Worm (Caenorhabditis elegans) whole organism, young adult: ENCODE data around the gene fog-2.
A peak's percentile ranks its signal among the peaks of the same experiment; 100 is the strongest.

Source experiments
- B0336.3 ChIP-seq: fragments of 200-800 bp; sonication (Bioruptor generic); IDR thresholded peaks from 2 replicates; pipeline ENCODE4 v1.3.6; 2022; ENCODE audit warnings: missing genetic modification characterization, missing compliant biosample characterization
- D2030.7 ChIP-seq: fragments of 200-800 bp; sonication (Bioruptor generic); IDR thresholded peaks from 2 replicates; pipeline ENCODE4 v1.3.6; 2022; ENCODE audit warnings: missing genetic modification reagents, missing genetic modification characterization, missing compliant biosample characterization
- F22D6.2 ChIP-seq: sonication (generic microtip); optimal IDR thresholded peaks from 2 replicates; lab custom pipeline; 2016; ENCODE audit warnings: mild to moderate bottlenecking, missing genetic modification characterization, missing compliant biosample characterization
- F23B12.7 ChIP-seq: sonication (generic microtip); optimal IDR thresholded peaks from 2 replicates; lab custom pipeline; 2017; ENCODE audit warnings: missing genetic modification characterization, mild to moderate bottlenecking, missing compliant biosample characterization, antibody characterized with exemption, moderate library complexity; ENCODE audit not compliant: insufficient read depth
- F52B5.7 ChIP-seq: sonication (generic microtip); optimal IDR thresholded peaks from 2 replicates; lab custom pipeline; 2016; ENCODE audit warnings: mild to moderate bottlenecking, missing genetic modification characterization, missing compliant biosample characterization
- F57A8.1 ChIP-seq: fragments of 200-800 bp; sonication (Bioruptor generic); optimal IDR thresholded peaks from 2 replicates; lab custom pipeline; 2018; ENCODE audit warnings: mild to moderate bottlenecking, missing genetic modification characterization, moderate library complexity, missing compliant biosample characterization
- T07F8.4 ChIP-seq: sonication (generic microtip); optimal IDR thresholded peaks from 2 replicates; lab custom pipeline; 2016; ENCODE audit warnings: mild to moderate bottlenecking, missing genetic modification characterization, moderate library complexity, missing compliant biosample characterization
- Y53F4B.3 ChIP-seq: fragments of 200-800 bp; sonication (Bioruptor generic); IDR thresholded peaks from 2 replicates; pipeline ENCODE4 v1.3.6; 2022; ENCODE audit warnings: missing genetic modification reagents, missing genetic modification characterization, missing compliant biosample characterization
- aptf-3 ChIP-seq: fragments of 200-800 bp; sonication (Bioruptor generic); IDR thresholded peaks from 2 replicates; pipeline ENCODE4 v1.3.6; 2022; ENCODE audit warnings: missing genetic modification characterization, missing compliant biosample characterization
- athp-1 ChIP-seq: sonication (generic microtip); optimal IDR thresholded peaks from 2 replicates; lab custom pipeline; 2017; ENCODE audit warnings: mild to moderate bottlenecking, missing genetic modification characterization, missing compliant biosample characterization
- bed-1 ChIP-seq: fragments of 200-800 bp; sonication (Bioruptor generic); IDR thresholded peaks from 2 replicates; pipeline ENCODE4 v1.3.6; 2022; ENCODE audit warnings: missing genetic modification reagents, missing genetic modification characterization, missing compliant biosample characterization
- cebp-1 ChIP-seq, 2 experiments: fragments of 200-800 bp in 1 of 2; sonication (Bioruptor generic) in 1 of 2; sonication (generic microtip) in 1 of 2; IDR thresholded peaks in 1 of 2; optimal IDR thresholded peaks in 1 of 2; 2 replicates each; pipeline versions ENCODE4 v1.3.6 to Lab custom; 2017 to 2022; ENCODE audit warnings: missing compliant biosample characterization in 2 of 2, missing genetic modification characterization in 2 of 2, mild to moderate bottlenecking in 1 of 2, missing genetic modification reagents in 1 of 2, moderate library complexity in 1 of 2
- cebp-2 ChIP-seq: fragments of 200-800 bp; sonication (Bioruptor generic); IDR thresholded peaks from 2 replicates; pipeline ENCODE4 v1.3.6; 2022; ENCODE audit warnings: missing genetic modification characterization, missing compliant biosample characterization
- ceh-27 ChIP-seq: fragments of 200-800 bp; sonication (Bioruptor generic); optimal IDR thresholded peaks from 2 replicates; lab custom pipeline; 2018; ENCODE audit warnings: mild to moderate bottlenecking, missing genetic modification characterization, moderate library complexity, missing compliant biosample characterization
- ceh-40 ChIP-seq: fragments of 200-800 bp; sonication (Bioruptor generic); IDR thresholded peaks from 2 replicates; pipeline ENCODE4 v1.3.6; 2022; ENCODE audit warnings: missing genetic modification characterization, missing compliant biosample characterization
- ceh-79 ChIP-seq: sonication (generic microtip); optimal IDR thresholded peaks from 2 replicates; lab custom pipeline; 2017; ENCODE audit warnings: mild to moderate bottlenecking, missing genetic modification characterization, missing compliant biosample characterization
- dpff-1 ChIP-seq: sonication (generic microtip); optimal IDR thresholded peaks from 2 replicates; lab custom pipeline; 2017; ENCODE audit warnings: mild to moderate bottlenecking, missing genetic modification characterization, missing compliant biosample characterization
- efl-1 ChIP-seq: fragments of 150-350 bp; optimal IDR thresholded peaks from 2 replicates; lab custom pipeline; 2014; ENCODE audit warnings: missing biosample characterization, missing genetic modification reagents, missing genetic modification characterization
- egl-18 ChIP-seq: fragments of 200-800 bp; sonication (Bioruptor generic); IDR thresholded peaks from 2 replicates; pipeline ENCODE4 v1.3.6; 2022; ENCODE audit warnings: missing genetic modification reagents, missing genetic modification characterization, missing compliant biosample characterization
- egrh-3 ChIP-seq: fragments of 200-800 bp; sonication (Bioruptor generic); IDR thresholded peaks from 2 replicates; pipeline ENCODE4 v1.3.6; 2022; ENCODE audit warnings: missing genetic modification reagents, missing genetic modification characterization, missing compliant biosample characterization
- ekl-4 ChIP-seq: fragments of 200-800 bp; sonication (Bioruptor generic); IDR thresholded peaks from 2 replicates; pipeline ENCODE4 v1.3.6; 2022; ENCODE audit warnings: missing genetic modification reagents, missing genetic modification characterization, missing compliant biosample characterization
- him-1 ChIP-seq: sonication (generic microtip); optimal IDR thresholded peaks from 2 replicates; lab custom pipeline; 2016; ENCODE audit warnings: missing genotype, missing genetic modification reagents, missing genetic modification characterization, missing compliant biosample characterization
- hmg-1.2 ChIP-seq: fragments of 200-800 bp; sonication (Bioruptor generic); IDR thresholded peaks from 2 replicates; pipeline ENCODE4 v1.3.6; 2022; ENCODE audit warnings: missing genetic modification reagents, missing genetic modification characterization, missing compliant biosample characterization
- hmg-20 ChIP-seq: fragments of 200-800 bp; sonication (Bioruptor generic); IDR thresholded peaks from 2 replicates; pipeline ENCODE4 v1.3.6; 2022; ENCODE audit warnings: missing genetic modification reagents, missing genetic modification characterization, missing compliant biosample characterization
- let-607 ChIP-seq, 2 experiments: fragments of 200-800 bp in 1 of 2; sonication (Bioruptor generic) in 1 of 2; sonication (generic microtip) in 1 of 2; optimal IDR thresholded peaks; 2 replicates each; lab custom pipeline; 2016 to 2018; ENCODE audit warnings: mild to moderate bottlenecking in 2 of 2, missing compliant biosample characterization in 2 of 2, missing genetic modification characterization in 2 of 2, moderate library complexity in 2 of 2, missing genotype in 1 of 2
- lin-35 ChIP-seq, 3 experiments: fragments of 150-350 bp in 2 of 3; sonication (generic microtip) in 1 of 3; optimal IDR thresholded peaks; 2 replicates each; lab custom pipeline; 2014 to 2018; ENCODE audit warnings: missing biosample characterization in 3 of 3, missing genetic modification characterization in 3 of 3, missing genetic modification reagents in 3 of 3
- lin-54 ChIP-seq: fragments of 200-800 bp; sonication (Bioruptor generic); optimal IDR thresholded peaks from 2 replicates; lab custom pipeline; 2018; ENCODE audit warnings: mild to moderate bottlenecking, missing genetic modification characterization, missing compliant biosample characterization
- lsl-1 ChIP-seq: fragments of 200-800 bp; sonication (Bioruptor generic); optimal IDR thresholded peaks from 2 replicates; lab custom pipeline; 2018; ENCODE audit warnings: mild to moderate bottlenecking, missing genetic modification characterization, moderate library complexity, missing compliant biosample characterization
- lsy-27 ChIP-seq: sonication (generic microtip); optimal IDR thresholded peaks from 2 replicates; lab custom pipeline; 2017; ENCODE audit warnings: missing genetic modification characterization, mild to moderate bottlenecking, missing compliant biosample characterization, antibody characterized with exemption, missing genotype, borderline replicate concordance; ENCODE audit not compliant: insufficient read depth
- madf-3 ChIP-seq: fragments of 200-800 bp; sonication (Bioruptor generic); IDR thresholded peaks from 2 replicates; pipeline ENCODE4 v1.3.6; 2022; ENCODE audit warnings: missing genetic modification reagents, missing genetic modification characterization, missing compliant biosample characterization
- madf-8 ChIP-seq: fragments of 200-800 bp; sonication (Bioruptor generic); conservative IDR thresholded peaks from 2 replicates; pipeline ENCODE4 v1.3.6; 2022; ENCODE audit warnings: missing genetic modification reagents, missing genetic modification characterization, missing compliant biosample characterization
- mcd-1 ChIP-seq: fragments of 200-800 bp; sonication (Bioruptor generic); IDR thresholded peaks from 2 replicates; pipeline ENCODE4 v1.3.6; 2022; ENCODE audit warnings: missing genetic modification reagents, missing genetic modification characterization, missing compliant biosample characterization
- mes-4 ChIP-seq: sonication (generic microtip); optimal IDR thresholded peaks from 2 replicates; lab custom pipeline; 2016; ENCODE audit warnings: missing genotype, missing genetic modification characterization, missing compliant biosample characterization
- mxl-1 ChIP-seq: sonication (generic microtip); optimal IDR thresholded peaks from 2 replicates; lab custom pipeline; 2016; ENCODE audit warnings: missing genetic modification characterization, missing compliant biosample characterization
- nhr-120 ChIP-seq: fragments of 200-800 bp; sonication (Bioruptor generic); IDR thresholded peaks from 2 replicates; pipeline ENCODE4 v1.3.6; 2022; ENCODE audit warnings: missing genetic modification characterization, missing compliant biosample characterization
- nhr-80 ChIP-seq: sonication (generic microtip); optimal IDR thresholded peaks from 2 replicates; lab custom pipeline; 2016; ENCODE audit warnings: missing genetic modification characterization, missing compliant biosample characterization
- pbrm-1 ChIP-seq: fragments of 200-800 bp; sonication (Bioruptor generic); IDR thresholded peaks from 2 replicates; pipeline ENCODE4 v1.3.6; 2022; ENCODE audit warnings: missing genetic modification reagents, missing genetic modification characterization, missing compliant biosample characterization
- repo-1 ChIP-seq: sonication (generic microtip); optimal IDR thresholded peaks from 2 replicates; lab custom pipeline; 2017; ENCODE audit warnings: mild to moderate bottlenecking, missing genetic modification characterization, missing compliant biosample characterization
- sea-2 ChIP-seq: fragments of 200-800 bp; sonication (Bioruptor generic); IDR thresholded peaks from 2 replicates; pipeline ENCODE4 v1.3.6; 2022; ENCODE audit warnings: missing genetic modification characterization, missing compliant biosample characterization
- snpc-4 ChIP-seq, 5 experiments: fragments of 150-350 bp in 1 of 5; sonication (generic microtip) in 4 of 5; optimal IDR thresholded peaks; 2 replicates each; lab custom pipeline; 2014 to 2018; ENCODE audit warnings: missing genetic modification characterization in 5 of 5, missing biosample characterization in 3 of 5, antibody characterized with exemption in 2 of 5, mild to moderate bottlenecking in 2 of 5, missing compliant biosample characterization in 2 of 5, missing genotype in 2 of 5, moderate library complexity in 2 of 5, missing genetic modification reagents in 1 of 5
- unc-130 ChIP-seq: sonication (generic microtip); optimal IDR thresholded peaks from 2 replicates; lab custom pipeline; 2016; ENCODE audit warnings: missing genetic modification reagents, missing genetic modification characterization, missing compliant biosample characterization
- unc-62 ChIP-seq: fragments of 150-350 bp; optimal IDR thresholded peaks from 2 replicates; lab custom pipeline; 2014; ENCODE audit warnings: missing biosample characterization, missing genetic modification reagents, missing genetic modification characterization
- xnd-1 ChIP-seq: sonication (generic microtip); optimal IDR thresholded peaks from 2 replicates; lab custom pipeline; 2016; ENCODE audit warnings: missing genotype, missing genetic modification reagents, missing genetic modification characterization, missing compliant biosample characterization
- zfh-2 ChIP-seq: fragments of 200-800 bp; sonication (Bioruptor generic); conservative IDR thresholded peaks from 2 replicates; pipeline ENCODE4 v1.3.6; 2022; ENCODE audit warnings: missing genetic modification reagents, missing genetic modification characterization, missing compliant biosample characterization
- zim-3 ChIP-seq: sonication (generic microtip); optimal IDR thresholded peaks from 2 replicates; lab custom pipeline; 2017; ENCODE audit warnings: mild to moderate bottlenecking, missing genetic modification characterization, moderate library complexity, missing compliant biosample characterization
- ztf-22 ChIP-seq: fragments of 200-800 bp; sonication (Bioruptor generic); optimal IDR thresholded peaks from 2 replicates; lab custom pipeline; 2018; ENCODE audit warnings: mild to moderate bottlenecking, missing genetic modification characterization, moderate library complexity, missing compliant biosample characterization
- ztf-25 ChIP-seq: fragments of 200-800 bp; sonication (Bioruptor generic); IDR thresholded peaks from 2 replicates; pipeline ENCODE4 v1.3.6; 2022; ENCODE audit warnings: missing genetic modification reagents, missing genetic modification characterization, missing compliant biosample characterization

Gene fog-2

DNA sequence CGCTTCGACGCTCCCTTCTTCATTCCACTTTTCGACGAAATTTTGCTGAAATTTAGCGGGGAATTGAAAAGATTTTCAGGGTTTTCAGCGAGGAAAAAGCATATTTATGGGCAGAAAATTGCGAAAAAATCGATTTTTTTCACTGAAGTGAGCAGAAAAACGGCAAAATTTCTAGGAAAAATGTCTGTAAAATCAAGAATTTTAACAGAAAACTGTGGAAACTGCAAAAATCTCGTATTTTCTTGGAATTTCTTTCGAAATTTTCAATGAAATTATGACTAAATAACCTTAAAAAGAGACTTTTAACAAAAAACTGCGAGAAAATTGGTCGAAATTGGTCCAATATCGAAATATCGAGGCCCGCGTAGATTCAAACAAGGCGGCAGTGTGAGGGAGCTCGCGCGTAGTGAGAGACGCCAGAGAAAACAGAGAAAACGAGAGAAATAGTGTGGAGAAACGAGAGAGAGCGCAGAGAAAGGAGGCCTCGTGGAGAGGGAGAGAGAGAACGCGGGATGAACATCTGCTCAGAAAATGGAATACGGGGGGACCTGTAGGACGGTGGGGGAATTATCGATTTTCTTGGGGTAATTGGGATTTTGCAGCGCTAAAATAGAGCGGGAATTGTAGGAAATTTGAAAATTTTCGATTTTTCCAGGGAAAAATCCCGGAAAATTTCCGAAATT, 50.5 kb downstream of the fog-2 start, which contains the start of gene swsn-1 (continued):
- no peak for TF ChIP-seq nhr-80 (tag; lab: Kevin White, UChicago)
- no peak for TF ChIP-seq F52B5.7 (tag; lab: Kevin White, UChicago)
- TF ChIP-seq mxl-1 (tag; lab: Kevin White, UChicago), result no peak
- no peak for TF ChIP-seq let-607 (tag; optimal IDR thresholded peaks at IDR 0.05; lab: Kevin White, UChicago)
- TF ChIP-seq bed-1 (GFP tag; lab: Robert Waterston, UW), result no peak
- no peak for TF ChIP-seq repo-1
- TF ChIP-seq aptf-3 (GFP tag; lab: Robert Waterston, UW), result no peak
- no peak for TF ChIP-seq nhr-120
- TF ChIP-seq Y53F4B.3 (GFP tag; lab: Robert Waterston, UW), result no peak
- TF ChIP-seq ceh-40, result no peak
- TF ChIP-seq mcd-1, result 0 out of 2 replicates have a peak, but pooled peaks have one; percentile 37
- no peak for TF ChIP-seq egl-18 (GFP tag; lab: Robert Waterston, UW)
- no peak for TF ChIP-seq F22D6.2 (tag; lab: Kevin White, UChicago)
- TF ChIP-seq ekl-4, result no peak
- TF ChIP-seq madf-8 (GFP tag; lab: Robert Waterston, UW), result peak; percentile 30; the same call in 1 of the 2 replicates
- TF ChIP-seq hmg-20, result no peak
- TF ChIP-seq T07F8.4 (tag; lab: Kevin White, UChicago), result no peak
- 0 out of 2 replicates have a peak, but pooled peaks have one; percentile 15 for TF ChIP-seq pbrm-1 (GFP tag; lab: Robert Waterston, UW)
- TF ChIP-seq lin-54, result peak; percentile 34
- no peak for TF ChIP-seq snpc-4 (GFP tag; optimal IDR thresholded peaks at IDR 0.05; lab: Kevin White, UChicago)
- peak in 1 of 4 experiments; percentile 23 for TF ChIP-seq snpc-4 (tag; optimal IDR thresholded peaks at IDR 0.05; lab: Kevin White, UChicago)
- TF ChIP-seq ceh-27 (GFP tag; lab: Kevin White, UChicago), result no peak
- peak; percentile 72 for TF ChIP-seq D2030.7
- TF ChIP-seq mes-4 (tag; lab: Kevin White, UChicago), result no peak
- TF ChIP-seq dpff-1 (tag; lab: Kevin White, UChicago), result no peak
- TF ChIP-seq unc-130 (GFP tag; lab: Kevin White, UChicago), result no peak
- TF ChIP-seq him-1 (tag; lab: Kevin White, UChicago), result no peak
- no peak for TF ChIP-seq madf-3
- no peak for TF ChIP-seq xnd-1
- TF ChIP-seq lsl-1 (GFP tag; lab: Kevin White, UChicago), result no peak
- TF ChIP-seq cebp-1 (GFP tag; IDR thresholded peaks at IDR 0.05; lab: Robert Waterston, UW), result no peak
- peak; percentile 51 for TF ChIP-seq cebp-1 (tag; optimal IDR thresholded peaks at IDR 0.05; lab: Kevin White, UChicago)
- TF ChIP-seq cebp-2 (GFP tag; lab: Robert Waterston, UW), result no peak
- no peak for TF ChIP-seq athp-1 (tag; lab: Kevin White, UChicago)
- no peak for TF ChIP-seq ztf-25
- no peak; the same call in 1 of the 2 replicates for TF ChIP-seq egrh-3 (GFP tag; lab: Robert Waterston, UW)
- TF ChIP-seq zim-3, result peak; percentile 20
- TF ChIP-seq F23B12.7 (tag; lab: Kevin White, UChicago), result peak; percentile 19
- TF ChIP-seq lin-35 (GFP tag; optimal IDR thresholded peaks at IDR 0.05; lab: Kevin White, UChicago), result no peak
- TF ChIP-seq lsy-27, result no peak
- TF ChIP-seq hmg-1.2, result peak; percentile 98
- TF ChIP-seq ceh-79 (tag; lab: Kevin White, UChicago), result no peak
- no peak for TF ChIP-seq ztf-22 (GFP tag; lab: Kevin White, UChicago)
- no peak for TF ChIP-seq sea-2 (GFP tag; lab: Robert Waterston, UW)
- 0 out of 2 replicates have a peak, but pooled peaks have one; percentile 27 for TF ChIP-seq B0336.3 (GFP tag; lab: Robert Waterston, UW)
- no peak for TF ChIP-seq F57A8.1 (GFP tag; lab: Kevin White, UChicago)
- no peak; the same call in 1 of the 2 replicates for TF ChIP-seq zfh-2 (GFP tag; lab: Robert Waterston, UW)
- no peak for TF ChIP-seq unc-62 (GFP tag; lab: Kevin White, UChicago)
- peak; percentile 66 for TF ChIP-seq efl-1
